ENCODE assay signal across 8 worm cellular contexts in genomic region chrV:10352928-10353427, ce11.
TF ChIP-seq lines count a peak whose summit lies in the region.

TSS of gene nol-56 (minus strand) at chrV:10352978.

TF ChIP-seq in whole organism, L1 larva, 84 proteins besides CTCF, POLR2A, EP300 and RAD21 (continues in another document):
- TF ChIP-seq nhr-28 (tag; optimal IDR thresholded peaks at IDR 0.05; lab: Kevin White, UChicago) (no peak), ceh-63 (GFP tag; optimal IDR thresholded peaks at IDR 0.05; lab: Kevin White, UChicago) (no peak), unc-62 (GFP tag; optimal IDR thresholded peaks at IDR 0.05; lab: Kevin White, UChicago) (no peak), ceh-8 (GFP tag; optimal IDR thresholded peaks at IDR 0.05; lab: Kevin White, UChicago) (peak; percentile 54), egl-27 (tag; optimal IDR thresholded peaks at IDR 0.05; lab: Kevin White, UChicago) (no peak), pax-3 (tag; optimal IDR thresholded peaks at IDR 0.05; lab: Kevin White, UChicago) (peak; percentile 49), nhr-11 (tag; optimal IDR thresholded peaks at IDR 0.05; lab: Kevin White, UChicago) (no peak), mep-1 (tag; optimal IDR thresholded peaks at IDR 0.05; lab: Kevin White, UChicago) (peak; percentile 97), snpc-4 (tag; optimal IDR thresholded peaks at IDR 0.05; lab: Kevin White, UChicago) (peak; percentile 69), elt-3 (tag; optimal IDR thresholded peaks at IDR 0.05; lab: Kevin White, UChicago) (peak in 2 of 6 experiments; percentile 44 to 47), nhr-47 (tag; optimal IDR thresholded peaks at IDR 0.05; lab: Kevin White, UChicago) (peak; percentile 92)

TF ChIP-seq in whole organism, L2 larva, 48 proteins besides CTCF, POLR2A, EP300 and RAD21 (continues in another document):
- peak; percentile 67 for TF ChIP-seq nhr-21 (tag; optimal IDR thresholded peaks at IDR 0.05; lab: Kevin White, UChicago)
- peak; percentile 15 for TF ChIP-seq alr-1 (tag; optimal IDR thresholded peaks at IDR 0.05; lab: Kevin White, UChicago)
- no peak for TF ChIP-seq unc-39 (tag; optimal IDR thresholded peaks at IDR 0.05; lab: Kevin White, UChicago)
- no peak for TF ChIP-seq nhr-10 (tag; optimal IDR thresholded peaks at IDR 0.05; lab: Kevin White, UChicago)
- peak; percentile 81 for TF ChIP-seq sma-3 (GFP tag; optimal IDR thresholded peaks at IDR 0.05; lab: Kevin White, UChicago)
- TF ChIP-seq unc-55 (GFP tag; optimal IDR thresholded peaks at IDR 0.05; lab: Kevin White, UChicago): peak; percentile 91
- no peak for TF ChIP-seq aly-2 (tag; optimal IDR thresholded peaks at IDR 0.05; lab: Kevin White, UChicago)
- peak; percentile 6 for TF ChIP-seq zag-1 (tag; optimal IDR thresholded peaks at IDR 0.05; lab: Kevin White, UChicago)
- no peak for TF ChIP-seq lin-39 (tag; optimal IDR thresholded peaks at IDR 0.05; lab: Kevin White, UChicago)
- peak; percentile 78 for TF ChIP-seq sem-4 (tag; optimal IDR thresholded peaks at IDR 0.05; lab: Kevin White, UChicago)
- TF ChIP-seq skn-1 (tag; optimal IDR thresholded peaks at IDR 0.05; lab: Kevin White, UChicago): no peak
- peak; percentile 66 to 93 for TF ChIP-seq lsy-2 (tag; optimal IDR thresholded peaks at IDR 0.05; lab: Kevin White, UChicago)

TF ChIP-seq in whole organism, L3 larva, 47 proteins besides CTCF, POLR2A, EP300 and RAD21 (continues in another document):
- TF ChIP-seq mml-1 (tag; optimal IDR thresholded peaks at IDR 0.05; lab: Kevin White, UChicago) (no peak), lin-39 (tag; optimal IDR thresholded peaks at IDR 0.05; lab: Kevin White, UChicago) (peak; percentile 86), hmg-11 (tag; optimal IDR thresholded peaks at IDR 0.05; lab: Kevin White, UChicago) (peak; percentile 80), egl-27 (tag; optimal IDR thresholded peaks at IDR 0.05; lab: Kevin White, UChicago) (no peak), ceh-28 (tag; optimal IDR thresholded peaks at IDR 0.05; lab: Kevin White, UChicago) (peak; percentile 61), egl-5 (tag; optimal IDR thresholded peaks at IDR 0.05; lab: Kevin White, UChicago) (peak; percentile 81), fkh-10 (GFP tag; optimal IDR thresholded peaks at IDR 0.05; lab: Kevin White, UChicago) (peak; percentile 43), nhr-23 (tag; optimal IDR thresholded peaks at IDR 0.05; lab: Kevin White, UChicago) (peak; percentile 93), fos-1 (tag; optimal IDR thresholded peaks at IDR 0.05; lab: Kevin White, UChicago) (no peak), nfya-1 (tag; optimal IDR thresholded peaks at IDR 0.05; lab: Kevin White, UChicago; ENCODE audit: insufficient read depth) (peak; percentile 90), nhr-43 (tag; optimal IDR thresholded peaks at IDR 0.05; lab: Kevin White, UChicago; ENCODE audit: poor library complexity, severe bottlenecking) (peak; percentile 77)

TF ChIP-seq in whole organism, L4 larva, 104 proteins besides CTCF, POLR2A, EP300 and RAD21 (continues in another document):
- peak; percentile 77 for TF ChIP-seq T20F7.1 (GFP tag; optimal IDR thresholded peaks at IDR 0.05; lab: Kevin White, UChicago)
- no peak for TF ChIP-seq D1046.2 (GFP tag; IDR thresholded peaks at IDR 0.05; lab: Robert Waterston, UW)
- TF ChIP-seq mes-2 (tag; optimal IDR thresholded peaks at IDR 0.05; lab: Kevin White, UChicago; ENCODE audit: poor library complexity, severe bottlenecking): peak; percentile 93
- TF ChIP-seq ZK546.5 (tag; optimal IDR thresholded peaks at IDR 0.05; lab: Kevin White, UChicago): peak in 1 of 2 experiments; percentile 24
- peak; percentile 64 for TF ChIP-seq unc-130 (GFP tag; optimal IDR thresholded peaks at IDR 0.05; lab: Kevin White, UChicago)
- TF ChIP-seq lin-13 (GFP tag; optimal IDR thresholded peaks at IDR 0.05; lab: Kevin White, UChicago): peak; percentile 52
- TF ChIP-seq unc-62 (GFP tag; optimal IDR thresholded peaks at IDR 0.05 in 1 of 2; lab: Kevin White, UChicago): no peak
- no peak for TF ChIP-seq unc-62 (tag; optimal IDR thresholded peaks at IDR 0.05; lab: Kevin White, UChicago)
- TF ChIP-seq nhr-28 (tag; optimal IDR thresholded peaks at IDR 0.05; lab: Kevin White, UChicago): peak; percentile 60
- TF ChIP-seq pqm-1 (tag; optimal IDR thresholded peaks at IDR 0.05; lab: Kevin White, UChicago): no peak
- no peak for TF ChIP-seq madf-5 (GFP tag; IDR thresholded peaks at IDR 0.05; lab: Robert Waterston, UW)
- TF ChIP-seq nhr-6 (tag; optimal IDR thresholded peaks at IDR 0.05; lab: Kevin White, UChicago): peak; percentile 62

TF ChIP-seq in whole organism, early embryonic, 17 proteins besides CTCF, POLR2A, EP300 and RAD21:
- TF ChIP-seq flt-1 (GFP tag; IDR thresholded peaks at IDR 0.05; lab: Robert Waterston, UW) (no peak), pes-1 (GFP tag; IDR thresholded peaks at IDR 0.05; lab: Robert Waterston, UW) (0 out of 2 replicates have a peak, but pooled peaks have one; percentile 37)

TF ChIP-seq in whole organism, late embryonic, 69 proteins besides CTCF, POLR2A, EP300 and RAD21:
- peak; percentile 58 for TF ChIP-seq nfya-1 (tag; optimal IDR thresholded peaks at IDR 0.05; lab: Kevin White, UChicago)
- TF ChIP-seq tbx-2 (tag; optimal IDR thresholded peaks at IDR 0.05; lab: Kevin White, UChicago): peak; percentile 15
- peak; percentile 48 for TF ChIP-seq ceh-31 (tag; optimal IDR thresholded peaks at IDR 0.05; lab: Kevin White, UChicago)
- peak; percentile 8 for TF ChIP-seq tbx-7 (tag; optimal IDR thresholded peaks at IDR 0.05; lab: Kevin White, UChicago)
- no peak for TF ChIP-seq ceh-19 (GFP tag; optimal IDR thresholded peaks at IDR 0.05; lab: Kevin White, UChicago)
- TF ChIP-seq unc-42 (tag; optimal IDR thresholded peaks at IDR 0.05; lab: Kevin White, UChicago): peak; percentile 7
- TF ChIP-seq pax-1 (tag; optimal IDR thresholded peaks at IDR 0.05; lab: Kevin White, UChicago): no peak

TF ChIP-seq in whole organism, mixed stage, embryonic, 35 proteins besides CTCF, POLR2A, EP300 and RAD21:
- TF ChIP-seq ces-1 (GFP tag; optimal IDR thresholded peaks at IDR 0.05; lab: Kevin White, UChicago): peak; percentile 77
- TF ChIP-seq lin-13 (tag; optimal IDR thresholded peaks at IDR 0.05; lab: Kevin White, UChicago): peak; percentile 56
- TF ChIP-seq pha-4 (tag; optimal IDR thresholded peaks at IDR 0.05; lab: Kevin White, UChicago): peak; percentile 49
- no peak for TF ChIP-seq blmp-1 (tag; optimal IDR thresholded peaks at IDR 0.05; lab: Kevin White, UChicago)
- TF ChIP-seq mls-2 (tag; optimal IDR thresholded peaks at IDR 0.05; lab: Kevin White, UChicago): no peak
- TF ChIP-seq unc-120 (tag; optimal IDR thresholded peaks at IDR 0.05; lab: Kevin White, UChicago; ENCODE audit: poor library complexity, severe bottlenecking): no peak
- TF ChIP-seq hlh-1 (tag; optimal IDR thresholded peaks at IDR 0.05; lab: Kevin White, UChicago): peak; percentile 53
- TF ChIP-seq cnd-1 (tag; optimal IDR thresholded peaks at IDR 0.05; lab: Kevin White, UChicago): no peak
- TF ChIP-seq elt-1 (tag; optimal IDR thresholded peaks at IDR 0.05; lab: Kevin White, UChicago; ENCODE audit: borderline replicate concordance, insufficient read depth): no peak
- TF ChIP-seq nhr-237 (tag; optimal IDR thresholded peaks at IDR 0.05; lab: Kevin White, UChicago): peak; percentile 45
- peak; percentile 82 for TF ChIP-seq ceh-39 (tag; optimal IDR thresholded peaks at IDR 0.05; lab: Kevin White, UChicago)
- TF ChIP-seq lsy-2 (tag; optimal IDR thresholded peaks at IDR 0.05; lab: Kevin White, UChicago): peak; percentile 77
- TF ChIP-seq nhr-12 (tag; optimal IDR thresholded peaks at IDR 0.05; lab: Kevin White, UChicago): no peak
- peak; percentile 64 for TF ChIP-seq mep-1 (tag; optimal IDR thresholded peaks at IDR 0.05; lab: Kevin White, UChicago)
TF ChIP-seq in whole organism, mixed stage, embryonic: peak in this region for 8.

TF ChIP-seq in whole organism, young adult, 124 proteins besides CTCF, POLR2A, EP300 and RAD21 (continues in another document):
- no peak for TF ChIP-seq hlh-12 (tag; optimal IDR thresholded peaks at IDR 0.05; lab: Kevin White, UChicago)
- peak; percentile 60 for TF ChIP-seq dpl-1 (GFP tag; optimal IDR thresholded peaks at IDR 0.05; lab: Kevin White, UChicago)
- peak; percentile 48 for TF ChIP-seq tlf-1 (GFP tag; optimal IDR thresholded peaks at IDR 0.05; lab: Kevin White, UChicago)
- TF ChIP-seq dox-1 (GFP tag; IDR thresholded peaks at IDR 0.05; lab: Robert Waterston, UW): peak; percentile 74
- TF ChIP-seq mxl-1 (tag; optimal IDR thresholded peaks at IDR 0.05; lab: Kevin White, UChicago): no peak
- TF ChIP-seq madf-6 (GFP tag; IDR thresholded peaks at IDR 0.05; lab: Robert Waterston, UW): peak; percentile 51; the same call in 1 of the 2 replicates
- no peak for TF ChIP-seq F49E8.2 (tag; optimal IDR thresholded peaks at IDR 0.05; lab: Kevin White, UChicago; ENCODE audit: insufficient read depth)
- TF ChIP-seq snpc-1.3 (tag; optimal IDR thresholded peaks at IDR 0.05; lab: Kevin White, UChicago; ENCODE audit: insufficient read depth): peak; percentile 33
- TF ChIP-seq Y79H2A.3 (GFP tag; conservative IDR thresholded peaks at IDR 0.05; lab: Robert Waterston, UW): no peak
- TF ChIP-seq lsl-1 (GFP tag; optimal IDR thresholded peaks at IDR 0.05; lab: Kevin White, UChicago): peak; percentile 53
- no peak for TF ChIP-seq nhr-120 (GFP tag; IDR thresholded peaks at IDR 0.05; lab: Robert Waterston, UW)
- TF ChIP-seq hrde-1 (tag; optimal IDR thresholded peaks at IDR 0.05; lab: Kevin White, UChicago; ENCODE audit: borderline replicate concordance): peak; percentile 13
- TF ChIP-seq F23B12.7 (tag; optimal IDR thresholded peaks at IDR 0.05; lab: Kevin White, UChicago; ENCODE audit: insufficient read depth): no peak
- peak; percentile 16 for TF ChIP-seq nhr-80 (tag; optimal IDR thresholded peaks at IDR 0.05; lab: Kevin White, UChicago)
- no peak for TF ChIP-seq die-1 (tag; optimal IDR thresholded peaks at IDR 0.05; lab: Kevin White, UChicago)
- no peak for TF ChIP-seq T07F8.4 (tag; optimal IDR thresholded peaks at IDR 0.05; lab: Kevin White, UChicago)
- TF ChIP-seq madf-3 (GFP tag; IDR thresholded peaks at IDR 0.05; lab: Robert Waterston, UW): peak; percentile 79
- TF ChIP-seq lag-1 (GFP tag; IDR thresholded peaks at IDR 0.05; lab: Robert Waterston, UW): no peak
- TF ChIP-seq nfya-1 (tag; optimal IDR thresholded peaks at IDR 0.05; lab: Kevin White, UChicago; ENCODE audit: borderline replicate concordance, insufficient read depth): no peak
- no peak for TF ChIP-seq dpff-1 (tag; optimal IDR thresholded peaks at IDR 0.05; lab: Kevin White, UChicago)
- peak; percentile 65 for TF ChIP-seq ceh-27 (GFP tag; optimal IDR thresholded peaks at IDR 0.05; lab: Kevin White, UChicago)
- no peak for TF ChIP-seq somi-1 (GFP tag; optimal IDR thresholded peaks at IDR 0.05; lab: Kevin White, UChicago)
- TF ChIP-seq ceh-100 (GFP tag; IDR thresholded peaks at IDR 0.05; lab: Robert Waterston, UW): no peak
- peak; percentile 79 for TF ChIP-seq ZK185.1 (tag; optimal IDR thresholded peaks at IDR 0.05; lab: Kevin White, UChicago; ENCODE audit: poor library complexity, severe bottlenecking)
- TF ChIP-seq F33H1.4 (GFP tag; IDR thresholded peaks at IDR 0.05; lab: Robert Waterston, UW): peak; percentile 95
- TF ChIP-seq aptf-3 (GFP tag; IDR thresholded peaks at IDR 0.05; lab: Robert Waterston, UW): no peak
- TF ChIP-seq him-1 (tag; optimal IDR thresholded peaks at IDR 0.05; lab: Kevin White, UChicago): no peak
